Worm (Caenorhabditis elegans): ENCODE results near the gene pax-2.

pax-2 gene

ce11 chrIV:4204275-4204674, at the start of gene pax-2:
Gene pax-2 (minus strand): TSS chrIV:4204375.
- TF ChIP-seq pha-4 (tag; optimal IDR thresholded peaks at IDR 0.05) (no peak), nfya-1 (tag; optimal IDR thresholded peaks at IDR 0.05; ENCODE audit: insufficient read depth) (no peak), unc-39 (tag; optimal IDR thresholded peaks at IDR 0.05) (no peak), egl-27 (tag; optimal IDR thresholded peaks at IDR 0.05) (no peak), nhr-43 (tag; optimal IDR thresholded peaks at IDR 0.05; ENCODE audit: poor library complexity, severe bottlenecking) (no peak), elt-2 (tag; optimal IDR thresholded peaks at IDR 0.05) (no peak), unc-62 (GFP tag; optimal IDR thresholded peaks at IDR 0.05) (no peak)

ce11 chrIV:4247770-4248169, 43.6 kb upstream of the pax-2 start, which contains the start of gene ama-1:
Gene ama-1 (plus strand): TSS chrIV:4248070.
- TF ChIP-seq skn-1 (tag; optimal IDR thresholded peaks at IDR 0.05), result no peak
- no peak for TF ChIP-seq ZK546.5 (tag; optimal IDR thresholded peaks at IDR 0.05)
- no peak for TF ChIP-seq nhr-11 (tag; optimal IDR thresholded peaks at IDR 0.05)
- no peak for TF ChIP-seq nhr-28 (tag; optimal IDR thresholded peaks at IDR 0.05)
- no peak for TF ChIP-seq fkh-10 (GFP tag; optimal IDR thresholded peaks at IDR 0.05)
- no peak for TF ChIP-seq aly-2 (tag; optimal IDR thresholded peaks at IDR 0.05)
- no peak for TF ChIP-seq elt-3 (tag; optimal IDR thresholded peaks at IDR 0.05)
- TF ChIP-seq elt-2 (tag; optimal IDR thresholded peaks at IDR 0.05), result no peak
- no peak for TF ChIP-seq nhr-76 (tag; optimal IDR thresholded peaks at IDR 0.05)
- TF ChIP-seq lin-39 (tag; optimal IDR thresholded peaks at IDR 0.05), result no peak
- TF ChIP-seq hmg-11 (tag; optimal IDR thresholded peaks at IDR 0.05), result no peak
- TF ChIP-seq sea-2 (GFP tag; optimal IDR thresholded peaks at IDR 0.05), result no peak
- no peak for TF ChIP-seq nhr-237 (tag; optimal IDR thresholded peaks at IDR 0.05)
- TF ChIP-seq ceh-9 (tag; optimal IDR thresholded peaks at IDR 0.05), result no peak
- TF ChIP-seq ama-1 (optimal IDR thresholded peaks at IDR 0.05), result no peak

ce11 chrIV:4247334-4247733, 43.2 kb upstream of the pax-2 start:
- TF ChIP-seq hmg-11 (tag; optimal IDR thresholded peaks at IDR 0.05), result peak; percentile 36
- TF ChIP-seq nhr-23 (tag; optimal IDR thresholded peaks at IDR 0.05), result peak; percentile 58
- peak; percentile 33 for TF ChIP-seq elt-2 (tag; optimal IDR thresholded peaks at IDR 0.05)
- peak; percentile 55 for TF ChIP-seq lin-15B (tag; optimal IDR thresholded peaks at IDR 0.05)
- TF ChIP-seq zag-1 (tag; optimal IDR thresholded peaks at IDR 0.05), result no peak
- peak; percentile 70 for TF ChIP-seq egl-5 (tag; optimal IDR thresholded peaks at IDR 0.05)
- peak; percentile 62 for TF ChIP-seq nhr-25 (tag; optimal IDR thresholded peaks at IDR 0.05)
- peak; percentile 31 for TF ChIP-seq lin-39 (tag; optimal IDR thresholded peaks at IDR 0.05)
- TF ChIP-seq pha-4 (tag; optimal IDR thresholded peaks at IDR 0.05), result peak; percentile 71
- TF ChIP-seq eor-1 (tag; optimal IDR thresholded peaks at IDR 0.05), result no peak

- TF ChIP-seq tbx-2 (tag; optimal IDR thresholded peaks at IDR 0.05), result no peak
- TF ChIP-seq ZK546.5 (tag; optimal IDR thresholded peaks at IDR 0.05), result no peak
- no peak for TF ChIP-seq nhr-67 (tag; optimal IDR thresholded peaks at IDR 0.05)
- TF ChIP-seq nhr-237 (tag; optimal IDR thresholded peaks at IDR 0.05), result no peak
Observed at ce11 chrIV:4246493-4246892, 42.3 kb upstream of the pax-2 start, which contains the start of gene ttr-20. Gene ttr-20 (plus strand): TSS chrIV:4246793.

ce11 chrIV:4244510-4244909, 40.3 kb upstream of the pax-2 start, which contains the start of gene col-34:
Gene col-34 (minus strand): TSS chrIV:4244610.
- TF ChIP-seq sea-2 (GFP tag; optimal IDR thresholded peaks at IDR 0.05), result no peak
- no peak for TF ChIP-seq mdl-1 (tag; optimal IDR thresholded peaks at IDR 0.05)
- TF ChIP-seq R02D3.7 (tag; optimal IDR thresholded peaks at IDR 0.05), result no peak
- TF ChIP-seq egl-5 (tag; optimal IDR thresholded peaks at IDR 0.05), result peak; percentile 15
- no peak for TF ChIP-seq snpc-4 (tag; optimal IDR thresholded peaks at IDR 0.05)
- no peak for TF ChIP-seq lin-15B (tag; optimal IDR thresholded peaks at IDR 0.05)

- no peak for TF ChIP-seq nhr-43 (tag; optimal IDR thresholded peaks at IDR 0.05; ENCODE audit: poor library complexity, severe bottlenecking)
Observed at ce11 chrIV:4243830-4244406, 39.7 kb upstream of the pax-2 start.

Measured in whole organism, L3 larva.